Worm (Caenorhabditis elegans): ENCODE data around the gene Y75B8A.8.
"Not testable (repeated sequence)": the region's sequence is repeated elsewhere in the genome, so short reads cannot be mapped to it uniquely, and the experiment has no call there.

- not testable (repeated sequence) for TF ChIP-seq nhr-12 (tag; optimal IDR thresholded peaks at IDR 0.05); egl-27 (tag; optimal IDR thresholded peaks at IDR 0.05); aly-2 (tag; optimal IDR thresholded peaks at IDR 0.05); unc-55 (GFP tag; optimal IDR thresholded peaks at IDR 0.05); skn-1 (tag; optimal IDR thresholded peaks at IDR 0.05); lin-39 (tag; optimal IDR thresholded peaks at IDR 0.05); elt-3 (tag; optimal IDR thresholded peaks at IDR 0.05)
Measured at ce11 chrIII:12177145-12177544, 16.6 kb downstream of the Y75B8A.8 start, which contains the start of gene gly-11.
